Worm (Caenorhabditis elegans) whole organism, L3 larva: Measurements from ENCODE around the gene M163.9.

Experiments used
- R02D3.7 ChIP-seq: fragments of 150-350 bp; optimal IDR thresholded peaks from 2 replicates; lab custom pipeline; 2014; ENCODE audit warnings: missing biosample characterization, missing genetic modification characterization
- ZK546.5 ChIP-seq: sonication (generic microtip); optimal IDR thresholded peaks from 2 replicates; lab custom pipeline; 2017; ENCODE audit warnings: missing biosample characterization, missing genetic modification characterization
- aly-2 ChIP-seq: fragments of 150-350 bp; optimal IDR thresholded peaks from 2 replicates; lab custom pipeline; 2014; ENCODE audit warnings: missing biosample characterization, missing genetic modification characterization
- ama-1 ChIP-seq: fragments of 150-350 bp; optimal IDR thresholded peaks from 2 replicates; lab custom pipeline; 2018
- ceh-16 ChIP-seq: sonication (generic microtip); optimal IDR thresholded peaks from 2 replicates; lab custom pipeline; 2017; ENCODE audit warnings: missing biosample characterization, missing genetic modification characterization
- ceh-28 ChIP-seq: fragments of 150-350 bp; optimal IDR thresholded peaks from 2 replicates; lab custom pipeline; 2014; ENCODE audit warnings: missing biosample characterization, missing genetic modification reagents, missing genetic modification characterization
- ceh-9 ChIP-seq: sonication (generic microtip); optimal IDR thresholded peaks from 2 replicates; lab custom pipeline; 2018; ENCODE audit warnings: missing biosample characterization, missing genetic modification characterization
- egl-27 ChIP-seq: sonication (generic microtip); optimal IDR thresholded peaks from 4 replicates; lab custom pipeline; 2017; ENCODE audit warnings: missing biosample characterization, missing genetic modification reagents, missing genetic modification characterization
- egl-5 ChIP-seq: fragments of 150-350 bp; optimal IDR thresholded peaks from 2 replicates; lab custom pipeline; 2017; ENCODE audit warnings: missing biosample characterization, missing genetic modification reagents, missing genetic modification characterization, inconsistent platforms
- elt-1 ChIP-seq: fragments of 150-350 bp; optimal IDR thresholded peaks from 2 replicates; lab custom pipeline; 2014; ENCODE audit warnings: missing biosample characterization, missing genetic modification characterization
- elt-3 ChIP-seq, 3 experiments: fragments of 150-350 bp in 1 of 3; sonication (generic microtip) in 2 of 3; optimal IDR thresholded peaks; 2 replicates in 2 of 3; 4 replicates in 1 of 3; lab custom pipeline; 2014 to 2017; ENCODE audit warnings: missing biosample characterization in 3 of 3, missing genetic modification characterization in 3 of 3
- eor-1 ChIP-seq, 2 experiments: fragments of 150-350 bp; optimal IDR thresholded peaks; 2 replicates each; lab custom pipeline; 2014 to 2018; ENCODE audit warnings: missing biosample characterization in 2 of 2, missing genetic modification characterization in 2 of 2
- fkh-2 ChIP-seq: fragments of 150-350 bp; optimal IDR thresholded peaks from 2 replicates; lab custom pipeline; 2014; ENCODE audit warnings: missing biosample characterization, missing genetic modification reagents, missing genetic modification characterization
- fos-1 ChIP-seq: fragments of 150-350 bp; optimal IDR thresholded peaks from 2 replicates; lab custom pipeline; 2014; ENCODE audit warnings: missing biosample characterization, missing genetic modification characterization
- hmg-11 ChIP-seq: sonication (generic microtip); optimal IDR thresholded peaks from 2 replicates; lab custom pipeline; 2016; ENCODE audit warnings: missing genetic modification characterization, missing compliant biosample characterization
- jun-1 ChIP-seq: fragments of 150-350 bp; optimal IDR thresholded peaks from 2 replicates; lab custom pipeline; 2014; ENCODE audit warnings: missing biosample characterization, missing genetic modification reagents, missing genetic modification characterization
- lin-15B ChIP-seq: fragments of 150-350 bp; optimal IDR thresholded peaks from 2 replicates; lab custom pipeline; 2014; ENCODE audit warnings: missing biosample characterization, missing genetic modification characterization
- lin-39 ChIP-seq: fragments of 150-350 bp; optimal IDR thresholded peaks from 2 replicates; lab custom pipeline; 2018; ENCODE audit warnings: missing biosample characterization, missing genetic modification reagents, missing genetic modification characterization
- mdl-1 ChIP-seq: fragments of 150-350 bp; optimal IDR thresholded peaks from 2 replicates; lab custom pipeline; 2014; ENCODE audit warnings: missing biosample characterization, missing genetic modification characterization
- mml-1 ChIP-seq: fragments of 150-350 bp; sonication (generic microtip); optimal IDR thresholded peaks from 3 replicates; lab custom pipeline; 2014; ENCODE audit warnings: missing biosample characterization, missing genetic modification characterization
- nfya-1 ChIP-seq: sonication (generic microtip); optimal IDR thresholded peaks from 2 replicates; lab custom pipeline; 2017; ENCODE audit warnings: missing genetic modification characterization, mild to moderate bottlenecking, missing compliant biosample characterization, antibody characterized with exemption, moderate library complexity; ENCODE audit not compliant: insufficient read depth
- nhr-11 ChIP-seq: fragments of 150-350 bp; optimal IDR thresholded peaks from 2 replicates; lab custom pipeline; 2014; ENCODE audit warnings: missing biosample characterization, missing genetic modification characterization
- nhr-12 ChIP-seq: fragments of 150-350 bp; optimal IDR thresholded peaks from 2 replicates; lab custom pipeline; 2014; ENCODE audit warnings: missing biosample characterization, missing genetic modification characterization
- nhr-23 ChIP-seq: fragments of 150-350 bp; optimal IDR thresholded peaks from 2 replicates; lab custom pipeline; 2014; ENCODE audit warnings: missing biosample characterization, missing genetic modification reagents, missing genetic modification characterization
- nhr-25 ChIP-seq: sonication (generic microtip); optimal IDR thresholded peaks from 2 replicates; lab custom pipeline; 2017; ENCODE audit warnings: missing biosample characterization, missing genetic modification characterization
- nhr-43 ChIP-seq: sonication (generic microtip); optimal IDR thresholded peaks from 2 replicates; lab custom pipeline; 2016; ENCODE audit warnings: mild to moderate bottlenecking, missing genetic modification characterization, missing compliant biosample characterization; ENCODE audit not compliant: poor library complexity, severe bottlenecking
- nhr-76 ChIP-seq: fragments of 150-350 bp; sonication (generic microtip); optimal IDR thresholded peaks from 5 replicates; lab custom pipeline; 2014; ENCODE audit warnings: missing biosample characterization, missing genetic modification characterization
- nhr-77 ChIP-seq: fragments of 150-350 bp; optimal IDR thresholded peaks from 2 replicates; lab custom pipeline; 2014; ENCODE audit warnings: missing biosample characterization, missing genetic modification characterization
- pha-4 ChIP-seq: fragments of 150-350 bp; optimal IDR thresholded peaks from 2 replicates; lab custom pipeline; 2014; ENCODE audit warnings: missing biosample characterization, missing genetic modification reagents, missing genetic modification characterization
- pqm-1 ChIP-seq: fragments of 150-350 bp; optimal IDR thresholded peaks from 2 replicates; lab custom pipeline; 2017; ENCODE audit warnings: missing biosample characterization, missing genetic modification characterization, inconsistent platforms
- sea-2 ChIP-seq: fragments of 150-350 bp; sonication (generic microtip); optimal IDR thresholded peaks from 4 replicates; lab custom pipeline; 2014; ENCODE audit warnings: missing biosample characterization, missing genetic modification reagents, missing genetic modification characterization
- snpc-4 ChIP-seq: fragments of 150-350 bp; optimal IDR thresholded peaks from 2 replicates; lab custom pipeline; 2014; ENCODE audit warnings: missing biosample characterization, missing genetic modification characterization
- tbx-2 ChIP-seq: sonication (generic microtip); optimal IDR thresholded peaks from 2 replicates; lab custom pipeline; 2016; ENCODE audit warnings: mild to moderate bottlenecking, missing genetic modification characterization, missing compliant biosample characterization
- unc-39 ChIP-seq: sonication (generic microtip); optimal IDR thresholded peaks from 4 replicates; lab custom pipeline; 2017; ENCODE audit warnings: missing biosample characterization, missing genetic modification characterization
- unc-62 ChIP-seq: fragments of 150-350 bp; sonication (generic microtip); optimal IDR thresholded peaks from 4 replicates; lab custom pipeline; 2014; ENCODE audit warnings: missing biosample characterization, missing genetic modification reagents, missing genetic modification characterization
- zag-1 ChIP-seq: fragments of 150-350 bp; optimal IDR thresholded peaks from 2 replicates; lab custom pipeline; 2014; ENCODE audit warnings: missing biosample characterization, missing genetic modification characterization
- ztf-11 ChIP-seq: fragments of 150-350 bp; optimal IDR thresholded peaks from 2 replicates; lab custom pipeline; 2014; ENCODE audit warnings: missing biosample characterization, missing genetic modification characterization

M163.9 gene

DNA sequence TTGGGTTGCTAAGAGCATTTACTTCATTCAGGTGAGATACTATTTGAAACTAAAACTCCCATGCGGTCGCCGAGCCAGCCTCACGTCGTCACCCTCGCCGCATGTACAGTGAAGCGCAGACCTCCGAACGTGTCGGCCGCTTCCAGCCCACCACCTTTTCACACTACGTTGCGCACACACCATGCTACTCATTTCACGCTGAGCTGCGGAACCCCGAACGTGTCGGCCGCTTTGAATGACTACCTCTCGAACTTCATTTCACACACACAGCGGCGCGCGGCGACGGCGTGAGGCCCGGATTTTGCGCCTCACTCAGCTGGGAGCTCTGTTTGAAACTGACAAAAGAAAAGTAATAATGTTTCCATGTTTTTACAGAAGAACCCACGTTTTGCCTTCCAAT lies 12.3 kb downstream of the M163.9 start:
- TF ChIP-seq R02D3.7 = no peak
- peak; percentile 11 for TF ChIP-seq snpc-4 (tag; lab: Kevin White, UChicago)
- TF ChIP-seq, all 47 proteins: peak for 1

DNA sequence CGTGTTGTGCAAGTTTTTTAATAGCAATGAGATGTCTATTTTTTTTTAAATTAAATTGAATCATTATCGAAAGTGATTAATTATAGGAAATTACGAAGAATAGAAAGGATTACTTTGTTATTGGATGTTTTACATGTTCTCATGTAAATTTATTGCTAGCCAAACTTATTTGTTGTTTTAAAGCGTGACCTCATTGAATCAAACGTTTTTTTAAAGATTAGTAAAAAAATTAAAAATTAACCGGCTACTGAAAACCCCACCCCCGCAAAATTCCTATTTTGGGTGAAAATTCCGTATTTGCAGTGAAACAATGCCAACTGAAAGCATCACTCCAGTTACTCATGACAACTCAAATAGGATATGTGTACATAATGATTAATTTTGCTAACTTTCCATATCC lies 15.4 kb downstream of the M163.9 start, which contains the start of gene M163.8:
M163.8 (plus strand) TSS at position 301 of the 400 bp plus-strand sequence.
- TF ChIP-seq nhr-25 (no peak), pqm-1 (no peak), lin-15B (tag; lab: Kevin White, UChicago) (no peak), fkh-2 (tag; lab: Kevin White, UChicago) (no peak), ceh-16 (tag; lab: Kevin White, UChicago) (no peak), ceh-9 (tag; lab: Kevin White, UChicago) (no peak), sea-2 (GFP tag; lab: Kevin White, UChicago) (no peak), fos-1 (tag; lab: Kevin White, UChicago) (no peak), nhr-77 (no peak), mml-1 (no peak), tbx-2 (tag; lab: Kevin White, UChicago) (no peak), nhr-12 (tag; lab: Kevin White, UChicago) (no peak), ceh-28 (tag; lab: Kevin White, UChicago) (no peak), ztf-11 (no peak), ZK546.5 (tag; lab: Kevin White, UChicago) (no peak), eor-1 (tag; optimal IDR thresholded peaks at IDR 0.05; lab: Kevin White, UChicago) (no peak), elt-3 (tag; optimal IDR thresholded peaks at IDR 0.05; lab: Kevin White, UChicago) (no peak), nhr-76 (no peak)

DNA sequence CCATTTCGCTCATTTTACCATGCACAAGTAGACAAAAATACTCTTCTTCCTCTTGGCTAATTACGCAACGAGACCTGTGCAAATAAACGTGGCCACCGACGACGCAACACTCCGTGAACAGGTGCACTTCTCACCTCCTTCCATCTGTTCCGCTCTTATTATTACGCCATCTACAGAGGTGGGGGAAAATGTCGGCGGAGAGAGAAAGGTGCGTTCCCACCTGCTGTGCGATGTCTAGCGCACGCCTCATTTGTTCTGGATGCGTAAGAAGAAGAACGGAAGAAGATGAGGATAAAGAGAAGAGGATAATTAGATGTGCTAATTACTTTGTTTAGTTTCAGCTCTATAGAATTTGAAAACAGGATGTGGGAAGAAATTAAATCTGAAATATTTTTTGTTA lies 17.1 kb downstream of the M163.9 start:
- TF ChIP-seq nhr-76 = no peak
- no peak for TF ChIP-seq sea-2 (GFP tag; lab: Kevin White, UChicago)
- no peak for TF ChIP-seq egl-5 (tag; lab: Kevin White, UChicago)
- no peak for TF ChIP-seq snpc-4 (tag; lab: Kevin White, UChicago)
- TF ChIP-seq nhr-77 = no peak
- no peak for TF ChIP-seq fkh-2 (tag; lab: Kevin White, UChicago)
- TF ChIP-seq, all 47 proteins: peak for 0

DNA sequence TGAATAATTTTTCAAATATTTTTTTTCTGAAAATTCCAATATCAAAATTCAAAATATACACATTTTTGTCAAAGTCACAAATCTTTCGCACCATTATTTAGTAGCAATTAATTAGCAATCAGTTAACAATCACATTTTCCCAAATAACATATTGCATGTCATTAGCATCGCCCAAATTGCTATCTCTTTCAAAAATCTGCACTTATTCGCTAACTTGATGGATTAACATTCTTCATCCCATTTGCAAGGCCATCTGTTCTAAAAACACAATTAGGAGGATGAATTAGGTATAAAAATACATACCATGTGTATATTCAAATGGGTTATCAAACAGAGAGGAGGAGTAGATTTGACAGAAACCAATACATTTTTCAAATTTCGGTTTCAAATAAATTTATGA lies 17.9 kb downstream of the M163.9 start:
- no peak for TF ChIP-seq mdl-1 (tag; lab: Kevin White, UChicago)
- no peak for TF ChIP-seq ZK546.5 (tag; lab: Kevin White, UChicago)
- TF ChIP-seq nfya-1 (tag; lab: Kevin White, UChicago) = no peak
- no peak for TF ChIP-seq nhr-11 (tag; lab: Kevin White, UChicago)
- no peak for TF ChIP-seq unc-39 (tag; lab: Kevin White, UChicago)
- TF ChIP-seq elt-1 (tag; lab: Kevin White, UChicago) = peak; percentile 29
- no peak for TF ChIP-seq ceh-9 (tag; lab: Kevin White, UChicago)
- TF ChIP-seq nhr-25 = peak; percentile 68
- no peak for TF ChIP-seq unc-62 (GFP tag; lab: Kevin White, UChicago)
- no peak for TF ChIP-seq sea-2 (GFP tag; lab: Kevin White, UChicago)

DNA sequence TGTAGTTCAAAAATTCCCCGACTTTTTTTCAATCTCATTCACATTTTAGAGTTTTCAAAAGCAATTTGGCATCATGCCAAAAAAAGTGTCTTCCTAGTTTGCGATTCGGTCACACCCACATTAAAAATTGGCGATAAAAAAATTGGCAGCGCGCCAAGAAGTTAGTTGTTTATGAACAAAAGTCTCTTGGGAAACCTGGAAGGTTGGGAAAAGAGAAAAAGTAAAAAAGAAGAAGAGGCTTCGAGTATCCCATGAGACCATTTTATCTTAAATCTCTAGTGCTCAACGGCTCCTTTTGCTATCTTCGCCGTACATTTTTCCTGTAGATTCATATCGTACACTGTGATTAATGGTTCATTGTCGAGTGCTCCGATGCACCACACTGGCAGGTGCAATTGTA lies 18.4 kb downstream of the M163.9 start:
- TF ChIP-seq egl-5 (tag; lab: Kevin White, UChicago) = no peak
- TF ChIP-seq lin-39 (tag; lab: Kevin White, UChicago) = peak; percentile 25
- no peak for TF ChIP-seq sea-2 (GFP tag; lab: Kevin White, UChicago)
- TF ChIP-seq elt-1 (tag; lab: Kevin White, UChicago) = peak; percentile 66

DNA sequence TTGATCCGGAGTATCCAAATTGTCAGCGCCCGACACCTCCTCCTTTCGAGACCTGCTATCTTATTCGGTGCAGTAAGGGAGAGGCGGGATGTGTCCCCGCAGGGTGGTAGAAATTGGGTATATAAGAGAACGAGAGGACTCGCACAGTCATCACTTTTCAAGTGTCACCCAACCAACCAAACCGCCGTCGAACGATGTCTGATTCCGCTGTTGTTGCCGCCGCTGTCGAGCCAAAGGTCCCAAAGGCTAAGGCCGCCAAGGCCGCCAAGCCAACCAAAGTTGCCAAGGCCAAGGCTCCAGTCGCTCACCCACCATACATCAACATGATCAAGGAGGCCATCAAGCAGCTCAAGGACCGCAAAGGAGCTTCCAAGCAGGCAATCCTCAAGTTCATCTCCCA lies 20.6 kb downstream of the M163.9 start, which contains the start of gene his-24:
his-24 (plus strand) TSS at position 150 of the 400 bp plus-strand sequence.
- TF ChIP-seq nhr-43 (tag; lab: Kevin White, UChicago) (peak; percentile 60), pqm-1 (no peak), zag-1 (no peak), tbx-2 (tag; lab: Kevin White, UChicago) (peak; percentile 18), nhr-76 (no peak), mdl-1 (tag; lab: Kevin White, UChicago) (no peak), mml-1 (no peak), unc-39 (tag; lab: Kevin White, UChicago) (no peak), jun-1 (peak; percentile 60), R02D3.7 (peak; percentile 16), lin-39 (tag; lab: Kevin White, UChicago) (peak; percentile 92), unc-62 (GFP tag; lab: Kevin White, UChicago) (no peak), egl-5 (tag; lab: Kevin White, UChicago) (no peak), nhr-25 (peak; percentile 94), ZK546.5 (tag; lab: Kevin White, UChicago) (no peak), hmg-11 (tag; lab: Kevin White, UChicago) (peak; percentile 56), ceh-9 (tag; lab: Kevin White, UChicago) (no peak), nhr-12 (tag; lab: Kevin White, UChicago) (no peak), ceh-16 (tag; lab: Kevin White, UChicago) (no peak), fos-1 (tag; lab: Kevin White, UChicago) (no peak), elt-3 (tag; optimal IDR thresholded peaks at IDR 0.05; lab: Kevin White, UChicago) (peak in 1 of 3 experiments; percentile 10), eor-1 (tag; optimal IDR thresholded peaks at IDR 0.05; lab: Kevin White, UChicago) (no peak), aly-2 (tag; lab: Kevin White, UChicago) (no peak), nhr-23 (peak; percentile 86), egl-27 (tag; lab: Kevin White, UChicago) (peak; percentile 49), ceh-28 (tag; lab: Kevin White, UChicago) (no peak), pha-4 (tag; lab: Kevin White, UChicago) (peak; percentile 81), ama-1 (peak; percentile 91), sea-2 (GFP tag; lab: Kevin White, UChicago) (no peak), fkh-2 (tag; lab: Kevin White, UChicago) (no peak), lin-15B (tag; lab: Kevin White, UChicago) (no peak), nhr-77 (peak; percentile 3)
